Worm (Caenorhabditis elegans): ENCODE results near the gene grl-31.

ce11 chrV:3582671-3583070, 25.1 kb upstream of the grl-31 start:
- no peak for TF ChIP-seq pqm-1 (tag; optimal IDR thresholded peaks at IDR 0.05)
- no peak for TF ChIP-seq ces-1 (GFP tag; optimal IDR thresholded peaks at IDR 0.05)
- no peak for TF ChIP-seq nhr-10 (tag; optimal IDR thresholded peaks at IDR 0.05)
- no peak for TF ChIP-seq ztf-7 (tag; optimal IDR thresholded peaks at IDR 0.05)
- no peak for TF ChIP-seq ztf-11 (tag; optimal IDR thresholded peaks at IDR 0.05)
- TF ChIP-seq fos-1 (tag; optimal IDR thresholded peaks at IDR 0.05), result no peak
- no peak for TF ChIP-seq nhr-76 (tag; optimal IDR thresholded peaks at IDR 0.05)
- no peak for TF ChIP-seq lin-13 (GFP tag; optimal IDR thresholded peaks at IDR 0.05)
- TF ChIP-seq lin-15B (tag; optimal IDR thresholded peaks at IDR 0.05), result no peak
- no peak for TF ChIP-seq ceh-82 (tag; optimal IDR thresholded peaks at IDR 0.05)
- no peak for TF ChIP-seq lir-3 (tag; optimal IDR thresholded peaks at IDR 0.05)
- TF ChIP-seq nhr-11 (tag; optimal IDR thresholded peaks at IDR 0.05), result no peak
- TF ChIP-seq aha-1 (tag), result no peak
